Worm (Caenorhabditis elegans) whole organism, midembryonic: ENCODE data around the gene K07D4.2.

Experiments used
- med-1 ChIP-seq: sonication (generic microtip); optimal IDR thresholded peaks from 2 replicates; lab custom pipeline; 2017; ENCODE audit warnings: missing genetic modification characterization, mild to moderate bottlenecking, missing compliant biosample characterization, antibody characterized with exemption, missing genetic modification reagents; ENCODE audit not compliant: insufficient read depth
- ztf-23 ChIP-seq: fragments of 200-800 bp; sonication (Bioruptor generic); IDR thresholded peaks from 2 replicates; pipeline ENCODE4 v1.3.6; 2022; ENCODE audit warnings: missing genetic modification reagents, missing genetic modification characterization, missing compliant biosample characterization

ce11 chrII:4081141-4081540 is 35.8 kb upstream of the K07D4.2 start:
- TF ChIP-seq med-1 (GFP tag; lab: Kevin White, UChicago): no peak
- no peak for TF ChIP-seq ztf-23 (GFP tag; lab: Robert Waterston, UW)
